Worm (Caenorhabditis elegans): ENCODE measurements around the gene nhr-59.

ce11 chrV:2292240-2292639 lies 14.2 kb upstream of the nhr-59 start, which contains the start of gene nhr-115:
- TF ChIP-seq ceh-82 (tag; optimal IDR thresholded peaks at IDR 0.05), result no peak
- no peak for TF ChIP-seq ceh-16 (tag; optimal IDR thresholded peaks at IDR 0.05)
- TF ChIP-seq sea-2 (GFP tag; optimal IDR thresholded peaks at IDR 0.05), result no peak
- TF ChIP-seq pqm-1 (tag; optimal IDR thresholded peaks at IDR 0.05), result no peak

Data from whole organism, L3 larva.